Fruit fly (Drosophila melanogaster): ENCODE results near the gene Or65b.

dm6 chr3L:6309726-6310125, 15.7 kb upstream of the Or65b start:
- TF ChIP-seq Ssrp (tag; optimal IDR thresholded peaks at IDR 0.05) (no peak), Hand (GFP tag; optimal IDR thresholded peaks at IDR 0.05) (no peak), D19B (GFP tag; optimal IDR thresholded peaks at IDR 0.05) (no peak), HLH3B (GFP tag; IDR thresholded peaks at IDR 0.05) (no peak), repo (GFP tag; optimal IDR thresholded peaks at IDR 0.05) (no peak), croc (GFP tag; conservative IDR thresholded peaks at IDR 0.05) (no peak), CG1792 (GFP tag; optimal IDR thresholded peaks at IDR 0.05) (no peak), psq (GFP tag; optimal IDR thresholded peaks at IDR 0.05) (no peak), ERR (GFP tag; optimal IDR thresholded peaks at IDR 0.05) (no peak)
